Worm (Caenorhabditis elegans) whole organism, L1 larva: ENCODE data around the gene Y32H12A.8.

Source experiments
- C04F5.9 ChIP-seq: sonication (generic microtip); optimal IDR thresholded peaks from 2 replicates; lab custom pipeline; 2016; ENCODE audit warnings: missing genetic modification characterization, missing compliant biosample characterization
- Y116A8C.19 ChIP-seq: sonication (generic microtip); optimal IDR thresholded peaks from 2 replicates; lab custom pipeline; 2016; ENCODE audit warnings: missing compliant biosample characterization, missing genetic modification characterization, borderline replicate concordance
- aha-1 ChIP-seq: fragments of 150-350 bp; optimal IDR thresholded peaks from 2 replicates; lab custom pipeline; 2014; ENCODE audit warnings: missing biosample characterization, missing genetic modification characterization
- ama-1 ChIP-seq: fragments of 150-350 bp; optimal IDR thresholded peaks from 2 replicates; lab custom pipeline; 2014
- ceh-63 ChIP-seq: fragments of 200-800 bp; sonication (Bioruptor generic); optimal IDR thresholded peaks from 2 replicates; lab custom pipeline; 2018; ENCODE audit warnings: mild to moderate bottlenecking, missing genetic modification characterization, missing compliant biosample characterization
- ceh-8 ChIP-seq: fragments of 200-800 bp; sonication (Bioruptor generic); optimal IDR thresholded peaks from 2 replicates; lab custom pipeline; 2018; ENCODE audit warnings: mild to moderate bottlenecking, missing genetic modification characterization, moderate library complexity, missing compliant biosample characterization
- ceh-88 ChIP-seq: fragments of 200-800 bp; sonication (Bioruptor generic); IDR thresholded peaks from 2 replicates; pipeline ENCODE4 v1.3.6; 2022; ENCODE audit warnings: missing genetic modification characterization, missing compliant biosample characterization
- ces-1 ChIP-seq: fragments of 150-350 bp; optimal IDR thresholded peaks from 2 replicates; lab custom pipeline; 2014; ENCODE audit warnings: missing biosample characterization, missing genetic modification reagents, missing genetic modification characterization
- efl-1 ChIP-seq, 4 experiments: fragments of 150-350 bp; optimal IDR thresholded peaks in 3 of 4; peaks in 1 of 4; 1 replicate in 1 of 4; 2 replicates in 3 of 4; lab custom pipeline; 2014; ENCODE audit warnings: missing biosample characterization in 2 of 4, missing genetic modification characterization in 2 of 4, missing genetic modification reagents in 2 of 4
- elt-2 ChIP-seq: sonication (generic microtip); optimal IDR thresholded peaks from 2 replicates; lab custom pipeline; 2016; ENCODE audit warnings: missing genetic modification characterization, mild to moderate bottlenecking, inconsistent platforms, missing compliant biosample characterization, missing genetic modification reagents
- ets-5 ChIP-seq: fragments of 200-800 bp; sonication (Bioruptor generic); IDR thresholded peaks from 2 replicates; pipeline ENCODE4 v1.3.6; 2022; ENCODE audit warnings: missing genetic modification characterization, missing compliant biosample characterization
- fkh-10 ChIP-seq: sonication (generic microtip); optimal IDR thresholded peaks from 2 replicates; lab custom pipeline; 2017; ENCODE audit warnings: missing biosample characterization, missing genetic modification reagents, missing genetic modification characterization
- fkh-8 ChIP-seq: sonication (generic microtip); optimal IDR thresholded peaks from 2 replicates; lab custom pipeline; 2016; ENCODE audit warnings: mild to moderate bottlenecking, missing genetic modification characterization, missing compliant biosample characterization
- fos-1 ChIP-seq: fragments of 150-350 bp; optimal IDR thresholded peaks from 2 replicates; lab custom pipeline; 2014; ENCODE audit warnings: missing biosample characterization, missing genetic modification characterization
- hpl-2 ChIP-seq: fragments of 150-350 bp; optimal IDR thresholded peaks from 2 replicates; lab custom pipeline; 2014; ENCODE audit warnings: missing biosample characterization, missing genetic modification reagents, missing genetic modification characterization
- irx-1 ChIP-seq: sonication (generic microtip); optimal IDR thresholded peaks from 2 replicates; lab custom pipeline; 2016; ENCODE audit warnings: missing genetic modification characterization, missing compliant biosample characterization
- isw-1 ChIP-seq: fragments of 200-800 bp; sonication (Bioruptor generic); IDR thresholded peaks from 2 replicates; pipeline ENCODE4 v1.3.6; 2022; ENCODE audit warnings: missing genetic modification characterization, missing compliant biosample characterization
- lin-13 ChIP-seq: fragments of 150-350 bp; optimal IDR thresholded peaks from 2 replicates; lab custom pipeline; 2014; ENCODE audit warnings: missing biosample characterization, missing genetic modification reagents, missing genetic modification characterization
- lin-35 ChIP-seq, 2 experiments: fragments of 150-350 bp; optimal IDR thresholded peaks; 2 replicates each; lab custom pipeline; 2014; ENCODE audit warnings: missing biosample characterization in 2 of 2, missing genetic modification characterization in 2 of 2, missing genetic modification reagents in 2 of 2
- lin-39 ChIP-seq: fragments of 150-350 bp; optimal IDR thresholded peaks from 2 replicates; lab custom pipeline; 2014; ENCODE audit warnings: missing biosample characterization, missing genetic modification reagents, missing genetic modification characterization
- lsy-2 ChIP-seq, 2 experiments: fragments of 150-350 bp; optimal IDR thresholded peaks; 2 replicates each; lab custom pipeline; 2014; ENCODE audit warnings: missing biosample characterization in 2 of 2, missing genetic modification characterization in 2 of 2
- mdl-1 ChIP-seq, 2 experiments: fragments of 150-350 bp; optimal IDR thresholded peaks; 2 replicates each; lab custom pipeline; 2014 to 2017; ENCODE audit warnings: missing biosample characterization in 2 of 2, missing genetic modification characterization in 2 of 2, inconsistent platforms in 1 of 2
- mef-2 ChIP-seq: fragments of 150-350 bp; optimal IDR thresholded peaks from 2 replicates; lab custom pipeline; 2014; ENCODE audit warnings: missing biosample characterization, missing genetic modification characterization
- mep-1 ChIP-seq: fragments of 150-350 bp; optimal IDR thresholded peaks from 2 replicates; lab custom pipeline; 2014; ENCODE audit warnings: missing biosample characterization, missing genetic modification characterization
- nhr-11 ChIP-seq: fragments of 150-350 bp; optimal IDR thresholded peaks from 2 replicates; lab custom pipeline; 2014; ENCODE audit warnings: missing biosample characterization, missing genetic modification characterization
- nhr-19 ChIP-seq: fragments of 200-800 bp; sonication (Bioruptor generic); conservative IDR thresholded peaks from 2 replicates; pipeline ENCODE4 v1.3.6; 2022; ENCODE audit warnings: missing genetic modification characterization, missing compliant biosample characterization
- nhr-20 ChIP-seq: sonication (generic microtip); optimal IDR thresholded peaks from 2 replicates; lab custom pipeline; 2016; ENCODE audit warnings: mild to moderate bottlenecking, missing genetic modification characterization, missing compliant biosample characterization
- nhr-237 ChIP-seq: fragments of 150-350 bp; optimal IDR thresholded peaks from 2 replicates; lab custom pipeline; 2014; ENCODE audit warnings: missing biosample characterization, missing genetic modification characterization
- nhr-28 ChIP-seq: fragments of 150-350 bp; optimal IDR thresholded peaks from 2 replicates; lab custom pipeline; 2014; ENCODE audit warnings: missing biosample characterization, missing genetic modification characterization
- nhr-47 ChIP-seq: sonication (generic microtip); optimal IDR thresholded peaks from 2 replicates; lab custom pipeline; 2016; ENCODE audit warnings: mild to moderate bottlenecking, missing genetic modification characterization, moderate library complexity, missing compliant biosample characterization
- nhr-71 ChIP-seq: sonication (generic microtip); optimal IDR thresholded peaks from 2 replicates; lab custom pipeline; 2016; ENCODE audit warnings: mild to moderate bottlenecking, missing genetic modification characterization, moderate library complexity, missing compliant biosample characterization
- nhr-77 ChIP-seq: fragments of 150-350 bp; optimal IDR thresholded peaks from 2 replicates; lab custom pipeline; 2014; ENCODE audit warnings: missing biosample characterization, missing genetic modification characterization
- nhr-84 ChIP-seq: sonication (generic microtip); optimal IDR thresholded peaks from 2 replicates; lab custom pipeline; 2017; ENCODE audit warnings: missing biosample characterization, missing genetic modification characterization
- nhr-85 ChIP-seq: sonication (generic microtip); peaks from one replicate; lab custom pipeline; 2016; ENCODE audit warnings: missing genetic modification characterization, inconsistent platforms, missing compliant biosample characterization
- nhr-90 ChIP-seq: sonication (generic microtip); optimal IDR thresholded peaks from 2 replicates; lab custom pipeline; 2016; ENCODE audit warnings: mild to moderate bottlenecking, missing genetic modification characterization, missing compliant biosample characterization; ENCODE audit not compliant: poor library complexity
- pag-3 ChIP-seq: sonication (generic microtip); optimal IDR thresholded peaks from 2 replicates; lab custom pipeline; 2017; ENCODE audit warnings: missing genetic modification characterization, mild to moderate bottlenecking, missing compliant biosample characterization, antibody characterized with exemption, borderline replicate concordance; ENCODE audit not compliant: insufficient read depth
- skn-1 ChIP-seq: fragments of 150-350 bp; optimal IDR thresholded peaks from 2 replicates; lab custom pipeline; 2014; ENCODE audit warnings: missing biosample characterization, missing genetic modification characterization
- snpc-4 ChIP-seq: fragments of 150-350 bp; optimal IDR thresholded peaks from 2 replicates; lab custom pipeline; 2014; ENCODE audit warnings: missing biosample characterization, missing genetic modification characterization
- sup-37 ChIP-seq: fragments of 200-800 bp; sonication (Bioruptor generic); optimal IDR thresholded peaks from 2 replicates; lab custom pipeline; 2018; ENCODE audit warnings: mild to moderate bottlenecking, missing genetic modification characterization, missing compliant biosample characterization
- tlp-1 ChIP-seq: fragments of 150-350 bp; optimal IDR thresholded peaks from 2 replicates; lab custom pipeline; 2014; ENCODE audit warnings: missing biosample characterization, missing genetic modification characterization
- unc-30 ChIP-seq: sonication (generic microtip); optimal IDR thresholded peaks from 2 replicates; lab custom pipeline; 2017; ENCODE audit warnings: missing biosample characterization, missing genetic modification characterization
- xbp-1 ChIP-seq: sonication (generic microtip); optimal IDR thresholded peaks from 2 replicates; lab custom pipeline; 2016; ENCODE audit warnings: missing genetic modification characterization, missing compliant biosample characterization
- zip-4 ChIP-seq: fragments of 200-800 bp; sonication (Bioruptor generic); optimal IDR thresholded peaks from 2 replicates; lab custom pipeline; 2018; ENCODE audit warnings: mild to moderate bottlenecking, missing genetic modification characterization, moderate library complexity, missing compliant biosample characterization
- ztf-11 ChIP-seq, 2 experiments: sonication (generic microtip); optimal IDR thresholded peaks; 2 replicates each; lab custom pipeline; 2016 to 2017; ENCODE audit warnings: missing genetic modification characterization in 2 of 2, missing biosample characterization in 1 of 2, missing compliant biosample characterization in 1 of 2

Y32H12A.8 gene

ce11 chrIII:5372884-5373283 is 33.0 kb downstream of the Y32H12A.8 start (continued):
- no peak for TF ChIP-seq skn-1 (tag; lab: Kevin White, UChicago)
- no peak for TF ChIP-seq Y116A8C.19 (tag; lab: Kevin White, UChicago)
- TF ChIP-seq ceh-63, result no peak
- TF ChIP-seq C04F5.9, result no peak
- peak in 1 of 2 experiments; percentile 27 for TF ChIP-seq lsy-2 (tag; optimal IDR thresholded peaks at IDR 0.05; lab: Kevin White, UChicago)
- no peak for TF ChIP-seq irx-1 (tag; lab: Kevin White, UChicago)
- TF ChIP-seq ces-1 (GFP tag; lab: Kevin White, UChicago), result no peak
- TF ChIP-seq ztf-11 (tag; optimal IDR thresholded peaks at IDR 0.05; lab: Kevin White, UChicago), result no peak
- TF ChIP-seq nhr-20 (tag; lab: Kevin White, UChicago), result peak; percentile 27
- no peak for TF ChIP-seq zip-4 (GFP tag; lab: Kevin White, UChicago)
- TF ChIP-seq nhr-77 (tag; lab: Kevin White, UChicago), result no peak
- no peak for TF ChIP-seq nhr-84 (tag; lab: Kevin White, UChicago)
- TF ChIP-seq ceh-88 (GFP tag; lab: Robert Waterston, UW), result no peak
- TF ChIP-seq fkh-10 (GFP tag; lab: Kevin White, UChicago), result no peak
- TF ChIP-seq nhr-71, result peak; percentile 24
- no peak for TF ChIP-seq tlp-1 (tag; lab: Kevin White, UChicago)
- TF ChIP-seq aha-1, result no peak
- TF ChIP-seq unc-30, result no peak
- TF ChIP-seq nhr-47, result no peak
- TF ChIP-seq mdl-1 (tag; optimal IDR thresholded peaks at IDR 0.05; lab: Kevin White, UChicago), result peak in 1 of 2 experiments; percentile 25
- TF ChIP-seq ets-5, result no peak
- no peak for TF ChIP-seq pag-3 (tag; lab: Kevin White, UChicago)
- no peak for TF ChIP-seq snpc-4 (tag; lab: Kevin White, UChicago)
- no peak for TF ChIP-seq fkh-8 (tag; lab: Kevin White, UChicago)
- TF ChIP-seq lin-39, result no peak
- TF ChIP-seq lin-35 (GFP tag; optimal IDR thresholded peaks at IDR 0.05; lab: Kevin White, UChicago), result peak in 1 of 2 experiments; percentile 50
- no peak for TF ChIP-seq mef-2 (tag; lab: Kevin White, UChicago)
- TF ChIP-seq nhr-28 (tag; lab: Kevin White, UChicago), result no peak

ce11 chrIII:5371226-5371926 is 34.5 kb downstream of the Y32H12A.8 start, which contains the start of gene szy-2:
szy-2 (minus strand) TSS chrIII:5371276.
- no peak for TF ChIP-seq nhr-11
- no peak for TF ChIP-seq nhr-47
- no peak for TF ChIP-seq hpl-2 (GFP tag; lab: Kevin White, UChicago)
- TF ChIP-seq fkh-10 (GFP tag; lab: Kevin White, UChicago), result no peak
- TF ChIP-seq nhr-237 (tag; lab: Kevin White, UChicago), result no peak
- no peak for TF ChIP-seq nhr-85 (tag; lab: Kevin White, UChicago)
- TF ChIP-seq isw-1, result no peak
- TF ChIP-seq lin-13 (GFP tag; lab: Kevin White, UChicago), result no peak
- no peak for TF ChIP-seq nhr-19 (GFP tag; lab: Robert Waterston, UW)

- TF ChIP-seq fkh-8 (tag; lab: Kevin White, UChicago) (no peak), mep-1 (tag; lab: Kevin White, UChicago) (peak; percentile 34), ces-1 (GFP tag; lab: Kevin White, UChicago) (no peak), nhr-47 (no peak), xbp-1 (tag; lab: Kevin White, UChicago) (peak; percentile 12), efl-1 (optimal IDR thresholded peaks at IDR 0.05; lab: Kevin White, UChicago) (no peak), efl-1 (GFP tag; optimal IDR thresholded peaks at IDR 0.05 in 1 of 2; lab: Kevin White, UChicago) (peak in 1 of 2 experiments; percentile 56), sup-37 (GFP tag; lab: Kevin White, UChicago) (no peak), ama-1 (lab: Kevin White, UChicago) (no peak), lin-35 (GFP tag; optimal IDR thresholded peaks at IDR 0.05; lab: Kevin White, UChicago) (peak in 1 of 2 experiments; percentile 32), fos-1 (tag; lab: Kevin White, UChicago) (no peak), ceh-88 (GFP tag; lab: Robert Waterston, UW) (no peak), nhr-19 (GFP tag; lab: Robert Waterston, UW) (peak; percentile 7; the same call in 1 of the 2 replicates), hpl-2 (GFP tag; lab: Kevin White, UChicago) (no peak), tlp-1 (tag; lab: Kevin White, UChicago) (no peak), lin-39 (no peak), nhr-90 (tag; lab: Kevin White, UChicago) (peak; percentile 21), nhr-20 (tag; lab: Kevin White, UChicago) (peak; percentile 92), elt-2 (peak; percentile 44), nhr-85 (tag; lab: Kevin White, UChicago) (peak; percentile 82), snpc-4 (tag; lab: Kevin White, UChicago) (no peak), ceh-8 (GFP tag; lab: Kevin White, UChicago) (no peak), zip-4 (GFP tag; lab: Kevin White, UChicago) (no peak), skn-1 (tag; lab: Kevin White, UChicago) (peak; percentile 47), nhr-237 (tag; lab: Kevin White, UChicago) (no peak)
Measured at ce11 chrIII:5367995-5368899, 37.6 kb downstream of the Y32H12A.8 start, which contains the start of gene dhs-9. dhs-9 (minus strand) TSS chrIII:5368045.
